Worm (Caenorhabditis elegans) whole organism, mixed stage, embryonic: ENCODE data around the gene spp-14.

Source experiments
- ceh-39 ChIP-seq: fragments of 150-350 bp; optimal IDR thresholded peaks from 2 replicates; lab custom pipeline; 2014; ENCODE audit warnings: missing biosample characterization, missing genetic modification characterization
- ceh-43 ChIP-seq: fragments of 200-800 bp; sonication (Bioruptor generic); optimal IDR thresholded peaks from 2 replicates; lab custom pipeline; 2018; ENCODE audit warnings: mild to moderate bottlenecking, missing genetic modification characterization, moderate library complexity, missing compliant biosample characterization
- drap-1 ChIP-seq: fragments of 200-800 bp; sonication (Bioruptor generic); optimal IDR thresholded peaks from 3 replicates; lab custom pipeline; 2018; ENCODE audit warnings: mild to moderate bottlenecking, missing genetic modification characterization, missing compliant biosample characterization
- elt-3 ChIP-seq: fragments of 150-350 bp; optimal IDR thresholded peaks from 2 replicates; lab custom pipeline; 2014; ENCODE audit warnings: missing biosample characterization, missing genetic modification characterization
- lin-13 ChIP-seq: fragments of 150-350 bp; optimal IDR thresholded peaks from 2 replicates; lab custom pipeline; 2014; ENCODE audit warnings: missing biosample characterization, missing genetic modification characterization
- lsy-2 ChIP-seq: fragments of 150-350 bp; optimal IDR thresholded peaks from 2 replicates; lab custom pipeline; 2014; ENCODE audit warnings: missing biosample characterization, missing genetic modification characterization
- nhr-28 ChIP-seq: fragments of 150-350 bp; optimal IDR thresholded peaks from 2 replicates; lab custom pipeline; 2014; ENCODE audit warnings: missing biosample characterization, missing genetic modification characterization
- snpc-4 ChIP-seq: fragments of 150-350 bp; optimal IDR thresholded peaks from 2 replicates; lab custom pipeline; 2014; ENCODE audit warnings: missing biosample characterization, missing genetic modification characterization
- unc-39 ChIP-seq: fragments of 150-350 bp; optimal IDR thresholded peaks from 2 replicates; lab custom pipeline; 2014; ENCODE audit warnings: missing biosample characterization, missing genetic modification characterization
- unc-62 ChIP-seq: fragments of 150-350 bp; optimal IDR thresholded peaks from 2 replicates; lab custom pipeline; 2014; ENCODE audit warnings: missing biosample characterization, missing genetic modification reagents, missing genetic modification characterization
- ztf-11 ChIP-seq: fragments of 150-350 bp; optimal IDR thresholded peaks from 2 replicates; lab custom pipeline; 2014; ENCODE audit warnings: missing biosample characterization, missing genetic modification characterization

DNA sequence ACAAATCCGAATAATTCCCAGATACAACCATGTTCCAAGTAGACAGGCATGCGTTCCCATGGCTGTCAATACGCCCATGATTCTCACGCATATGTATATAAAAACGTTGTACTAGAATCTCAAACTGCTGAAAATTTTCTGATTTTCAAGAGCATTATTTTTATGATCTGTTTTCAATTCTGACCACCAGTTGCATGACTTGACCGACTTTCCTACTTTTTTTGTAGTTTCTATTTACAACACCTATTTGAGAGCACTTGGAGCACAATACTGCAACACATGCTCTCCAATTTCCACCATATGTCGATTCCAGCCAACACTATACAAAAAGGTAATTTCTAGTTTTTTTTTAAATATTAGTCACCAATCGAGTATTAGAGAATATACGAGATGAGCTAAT, 18.2 kb downstream of the spp-14 start, which contains the start of gene ref-2:
- no peak for TF ChIP-seq ceh-39 (tag; lab: Kevin White, UChicago)
- no peak for TF ChIP-seq elt-3 (tag; lab: Kevin White, UChicago)
- no peak for TF ChIP-seq lsy-2 (tag; lab: Kevin White, UChicago)
- TF ChIP-seq unc-62 = no peak
- TF ChIP-seq snpc-4 (tag; lab: Kevin White, UChicago) = no peak
- TF ChIP-seq nhr-28 (tag; lab: Kevin White, UChicago) = no peak
- no peak for TF ChIP-seq unc-39 (tag; lab: Kevin White, UChicago)
- TF ChIP-seq ceh-43 (GFP tag; lab: Kevin White, UChicago) = no peak
- TF ChIP-seq lin-13 (tag; lab: Kevin White, UChicago) = no peak
- no peak for TF ChIP-seq drap-1 (GFP tag; lab: Kevin White, UChicago)
- no peak for TF ChIP-seq ztf-11 (tag; lab: Kevin White, UChicago)
